Worm (Caenorhabditis elegans): ENCODE data around the gene Y39B6A.69.

DNA sequence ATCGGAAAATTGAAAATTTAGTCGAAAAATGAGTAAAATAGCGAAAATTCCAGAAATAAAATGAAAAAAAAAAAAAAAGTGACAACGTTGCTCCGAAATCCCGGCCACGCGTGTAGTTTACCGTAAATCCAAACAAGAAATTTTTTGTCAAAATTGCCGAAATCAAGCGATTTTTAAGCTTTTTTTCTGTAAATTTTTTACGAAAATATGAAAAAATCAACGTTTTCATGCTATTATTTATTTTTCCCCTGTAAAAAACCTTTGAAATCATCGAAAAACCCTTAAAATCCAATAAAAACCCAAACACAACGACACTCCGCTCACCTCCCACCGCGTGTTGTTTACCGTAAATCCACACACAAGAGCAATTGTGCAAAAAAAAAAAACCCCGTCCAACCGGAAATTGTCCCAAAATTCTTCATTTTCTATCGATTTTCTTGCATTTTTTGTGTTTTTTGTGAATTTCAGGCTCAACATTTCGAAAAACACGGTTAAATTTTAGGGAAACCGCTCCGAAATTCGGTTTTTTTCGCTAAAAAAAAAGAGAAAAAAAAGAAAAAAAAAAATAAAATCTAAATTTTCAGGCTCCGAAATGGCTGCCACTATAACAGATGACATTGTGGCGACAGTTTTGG lies 37.9 kb upstream of the Y39B6A.69 start, which contains the start of the genes Y39B6A.3 and pph-5:
- TF ChIP-seq ceh-27 (GFP tag; optimal IDR thresholded peaks at IDR 0.05) (no peak), C06A6.2 (GFP tag; conservative IDR thresholded peaks at IDR 0.05) (no peak), nhr-120 (GFP tag; IDR thresholded peaks at IDR 0.05) (no peak)
